Worm (Caenorhabditis elegans) whole organism, early embryonic: ENCODE measurements around the gene fipr-14.

Experiments used
- aly-1 ChIP-seq: sonication (generic microtip); optimal IDR thresholded peaks from 2 replicates; lab custom pipeline; 2016; ENCODE audit warnings: missing genetic modification characterization, missing compliant biosample characterization
- ama-1 ChIP-seq: fragments of 150-350 bp; optimal IDR thresholded peaks from 2 replicates; lab custom pipeline; 2014
- ceh-13 ChIP-seq: fragments of 200-800 bp; sonication (Bioruptor generic); optimal IDR thresholded peaks from 2 replicates; lab custom pipeline; 2018; ENCODE audit warnings: mild to moderate bottlenecking, missing genetic modification characterization, missing compliant biosample characterization
- ceh-36 ChIP-seq: sonication (generic microtip); optimal IDR thresholded peaks from 2 replicates; lab custom pipeline; 2016; ENCODE audit warnings: missing genetic modification characterization, inconsistent platforms, missing compliant biosample characterization
- ets-7 ChIP-seq: sonication (generic microtip); optimal IDR thresholded peaks from 2 replicates; lab custom pipeline; 2016; ENCODE audit warnings: missing genotype, missing genetic modification characterization, missing compliant biosample characterization
- flt-1 ChIP-seq: fragments of 200-800 bp; sonication (Bioruptor generic); IDR thresholded peaks from 2 replicates; pipeline ENCODE4 v1.3.6; 2022; ENCODE audit warnings: missing genetic modification characterization, missing compliant biosample characterization
- hmg-4 ChIP-seq: fragments of 200-800 bp; sonication (Bioruptor generic); optimal IDR thresholded peaks from 2 replicates; lab custom pipeline; 2018; ENCODE audit warnings: mild to moderate bottlenecking, missing genetic modification characterization, missing compliant biosample characterization
- scrt-1 ChIP-seq: fragments of 200-800 bp; sonication (Bioruptor generic); IDR thresholded peaks from 2 replicates; pipeline ENCODE4 v1.3.6; 2022; ENCODE audit warnings: missing genetic modification characterization, missing compliant biosample characterization
- tbx-37 ChIP-seq: fragments of 200-800 bp; sonication (Bioruptor generic); conservative IDR thresholded peaks from 2 replicates; pipeline ENCODE4 v1.3.6; 2022; ENCODE audit warnings: missing genetic modification reagents, missing genetic modification characterization, missing compliant biosample characterization

DNA sequence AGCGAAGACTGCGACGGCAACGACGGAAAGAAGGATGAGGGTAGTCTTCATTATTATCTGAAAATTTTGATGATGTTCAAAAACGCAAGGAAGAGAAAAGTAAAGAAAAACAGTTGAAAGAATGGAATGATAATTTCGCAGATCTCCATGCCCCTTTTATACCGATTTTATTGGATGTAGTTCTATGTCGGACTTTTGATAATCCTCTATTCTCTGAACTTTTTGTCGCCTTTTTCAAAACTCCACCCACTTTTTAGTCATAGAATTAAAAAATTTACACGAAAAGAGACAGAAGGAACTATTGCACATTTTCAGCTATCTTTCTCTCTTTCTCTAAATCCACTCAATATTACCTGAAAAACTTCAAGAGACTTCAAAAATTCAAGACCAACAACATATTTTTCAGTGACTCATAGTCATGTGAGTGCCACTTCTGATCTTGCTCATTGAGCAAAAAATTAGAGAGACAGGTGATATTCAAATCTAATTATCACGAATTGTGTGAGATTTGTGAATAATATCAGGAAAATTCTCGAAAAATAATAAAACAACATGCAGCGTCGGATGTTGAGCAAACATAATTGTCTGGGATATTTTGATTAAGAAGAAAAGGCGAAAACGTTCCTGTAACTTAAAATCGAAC is 13.0 kb downstream of the fipr-14 start, which contains the start of gene F13E9.15:
- no peak for TF ChIP-seq hmg-4 (GFP tag; lab: Kevin White, UChicago)
- TF ChIP-seq aly-1 (tag; lab: Kevin White, UChicago) = no peak
- TF ChIP-seq ama-1 (lab: Kevin White, UChicago) = no peak
- no peak for TF ChIP-seq tbx-37 (GFP tag; lab: Robert Waterston, UW)
- no peak for TF ChIP-seq ceh-36
- no peak for TF ChIP-seq scrt-1 (GFP tag; lab: Robert Waterston, UW)
- TF ChIP-seq ets-7 (tag; lab: Kevin White, UChicago) = no peak
- TF ChIP-seq ceh-13 (GFP tag; lab: Kevin White, UChicago) = no peak
- TF ChIP-seq flt-1 = no peak
